Worm (Caenorhabditis elegans): Measurements from ENCODE around the gene frpr-13.
A peak's percentile ranks its signal among the peaks of the same experiment; 100 is the strongest.

frpr-13 gene

DNA sequence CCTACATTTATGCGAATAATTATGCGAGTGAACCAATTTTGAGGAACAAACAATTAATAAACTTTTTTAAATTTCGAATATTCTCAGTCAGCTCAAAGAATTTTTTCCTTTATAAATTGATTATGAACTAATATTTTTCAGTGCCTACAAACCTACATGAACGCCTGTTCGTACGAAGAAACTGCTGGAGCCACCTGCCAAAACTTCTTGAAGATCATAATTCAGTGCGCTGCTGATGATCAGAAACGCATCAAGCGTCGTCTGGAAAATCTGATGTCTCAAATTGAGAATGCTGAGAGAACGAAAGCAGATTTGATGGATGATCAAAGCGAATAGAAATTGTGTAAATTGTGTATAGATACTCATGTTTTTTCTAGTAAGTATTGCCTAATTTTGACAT is 40.1 kb downstream of the frpr-13 start:
- TF ChIP-seq ceh-79 (tag; optimal IDR thresholded peaks at IDR 0.05) (no peak), zim-3 (tag; optimal IDR thresholded peaks at IDR 0.05) (no peak), ets-4 (GFP tag; optimal IDR thresholded peaks at IDR 0.05) (no peak), snpc-1.3 (tag; optimal IDR thresholded peaks at IDR 0.05; ENCODE audit: insufficient read depth) (no peak), Y53G8AR.9 (GFP tag; conservative IDR thresholded peaks at IDR 0.05) (no peak), zfh-2 (GFP tag; conservative IDR thresholded peaks at IDR 0.05) (no peak), chd-7 (tag; optimal IDR thresholded peaks at IDR 0.05) (no peak), snpc-3.4 (tag; optimal IDR thresholded peaks at IDR 0.05) (no peak), madf-10 (tag; optimal IDR thresholded peaks at IDR 0.05) (no peak), dox-1 (GFP tag; IDR thresholded peaks at IDR 0.05) (no peak), nfya-1 (tag; optimal IDR thresholded peaks at IDR 0.05; ENCODE audit: borderline replicate concordance, insufficient read depth) (no peak), die-1 (tag; optimal IDR thresholded peaks at IDR 0.05) (no peak)

DNA sequence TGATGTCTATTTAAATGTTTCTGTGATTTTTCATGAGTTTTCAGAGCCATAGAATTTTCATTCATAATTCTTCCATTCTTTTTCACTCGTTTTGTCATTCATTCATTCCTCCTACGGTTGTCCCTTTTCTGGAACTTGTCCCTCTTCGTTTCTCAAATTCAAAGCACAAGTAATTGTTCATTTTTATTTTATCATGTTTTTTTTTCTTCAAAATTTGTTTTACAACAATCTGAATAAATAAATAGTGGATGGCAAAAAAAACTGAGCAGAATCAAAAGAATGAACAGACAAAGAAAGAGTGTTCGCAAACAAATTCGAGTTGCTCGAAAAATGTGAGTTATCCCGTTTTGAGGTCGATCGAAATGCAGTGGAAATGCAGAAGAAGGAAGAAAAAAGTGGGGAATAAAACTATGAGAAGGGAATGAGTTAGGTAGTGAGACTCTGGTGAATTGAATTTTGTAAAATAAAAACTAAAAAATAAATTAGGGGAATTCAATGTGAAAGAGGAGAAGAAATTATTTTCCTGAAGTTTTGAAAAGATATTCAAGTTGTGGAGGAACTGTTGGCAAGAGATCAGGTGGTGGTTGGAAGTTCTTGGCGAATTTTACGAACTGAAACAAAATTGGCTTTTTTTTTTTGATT is 40.7 kb downstream of the frpr-13 start:
- TF ChIP-seq attf-6 (GFP tag; IDR thresholded peaks at IDR 0.05), result no peak
- TF ChIP-seq mcd-1 (GFP tag; IDR thresholded peaks at IDR 0.05), result peak; percentile 22; the same call in 1 of the 2 replicates
- TF ChIP-seq bed-1 (GFP tag; IDR thresholded peaks at IDR 0.05), result no peak
- no peak for TF ChIP-seq nfya-1 (tag; optimal IDR thresholded peaks at IDR 0.05; ENCODE audit: borderline replicate concordance, insufficient read depth)
- peak; percentile 3 for TF ChIP-seq lin-40 (tag; optimal IDR thresholded peaks at IDR 0.05)
- no peak for TF ChIP-seq B0035.1 (tag; optimal IDR thresholded peaks at IDR 0.05)
- TF ChIP-seq tlf-1 (GFP tag; optimal IDR thresholded peaks at IDR 0.05), result peak; percentile 51
- TF ChIP-seq ceh-40 (GFP tag; IDR thresholded peaks at IDR 0.05), result 0 out of 2 replicates have a peak, but pooled peaks have one; percentile 5
- peak; percentile 4 for TF ChIP-seq ZK185.1 (tag; optimal IDR thresholded peaks at IDR 0.05; ENCODE audit: poor library complexity, severe bottlenecking)
- TF ChIP-seq aptf-2 (GFP tag; conservative IDR thresholded peaks at IDR 0.05), result no peak
- TF ChIP-seq nfyb-1 (GFP tag; IDR thresholded peaks at IDR 0.05), result peak; percentile 44; the same call in 1 of the 2 replicates
- no peak for TF ChIP-seq pha-4 (tag; optimal IDR thresholded peaks at IDR 0.05)
- TF ChIP-seq aptf-3 (GFP tag; IDR thresholded peaks at IDR 0.05), result no peak
- TF ChIP-seq ekl-4 (GFP tag; IDR thresholded peaks at IDR 0.05), result 0 out of 2 replicates have a peak, but pooled peaks have one; percentile 27
- no peak for TF ChIP-seq ceh-91 (GFP tag; IDR thresholded peaks at IDR 0.05)
- peak; percentile 18; the same call in 1 of the 2 replicates for TF ChIP-seq B0336.3 (GFP tag; IDR thresholded peaks at IDR 0.05)
- TF ChIP-seq nhr-27 (tag; optimal IDR thresholded peaks at IDR 0.05), result no peak
- peak in 1 of 2 experiments; percentile 36 for TF ChIP-seq let-607 (tag; optimal IDR thresholded peaks at IDR 0.05)
- peak; percentile 70 for TF ChIP-seq ztf-26 (tag; optimal IDR thresholded peaks at IDR 0.05)
- no peak for TF ChIP-seq C06A6.2 (GFP tag; conservative IDR thresholded peaks at IDR 0.05)
- peak; percentile 59 for TF ChIP-seq gei-17 (GFP tag; optimal IDR thresholded peaks at IDR 0.05)
- no peak for TF ChIP-seq egl-18 (GFP tag; IDR thresholded peaks at IDR 0.05)
- TF ChIP-seq madf-3 (GFP tag; IDR thresholded peaks at IDR 0.05), result no peak
- no peak for TF ChIP-seq hsf-1 (GFP tag; IDR thresholded peaks at IDR 0.05)
- TF ChIP-seq ama-1 (optimal IDR thresholded peaks at IDR 0.05), result peak; percentile 93
- TF ChIP-seq ama-1 (GFP tag; optimal IDR thresholded peaks at IDR 0.05), result no peak
- peak; percentile 48 for TF ChIP-seq chd-7 (tag; optimal IDR thresholded peaks at IDR 0.05)
- peak; percentile 67 for TF ChIP-seq repo-1 (tag; optimal IDR thresholded peaks at IDR 0.05)
- no peak for TF ChIP-seq Y56A3A.18 (GFP tag; IDR thresholded peaks at IDR 0.05)
- no peak for TF ChIP-seq F52B5.7 (tag; optimal IDR thresholded peaks at IDR 0.05)
- no peak for TF ChIP-seq zim-3 (tag; optimal IDR thresholded peaks at IDR 0.05)
- no peak for TF ChIP-seq cebp-1 (GFP tag; IDR thresholded peaks at IDR 0.05)
- TF ChIP-seq cebp-1 (tag; optimal IDR thresholded peaks at IDR 0.05), result peak; percentile 43
- peak; percentile 67; the same call in 1 of the 2 replicates for TF ChIP-seq Y53G8AR.9 (GFP tag; conservative IDR thresholded peaks at IDR 0.05)
- peak; percentile 5 for TF ChIP-seq F22D6.2 (tag; optimal IDR thresholded peaks at IDR 0.05)

All from whole organism, young adult.